Fruit fly (Drosophila melanogaster): ENCODE measurements around the gene Rassf.

- no peak for TF ChIP-seq psq (optimal IDR thresholded peaks at IDR 0.05)
- TF ChIP-seq usp (GFP tag; optimal IDR thresholded peaks at IDR 0.05): no peak
- no peak for TF ChIP-seq pan (optimal IDR thresholded peaks at IDR 0.05)
- TF ChIP-seq EcR (GFP tag; optimal IDR thresholded peaks at IDR 0.05): no peak
- TF ChIP-seq Dll (optimal IDR thresholded peaks at IDR 0.05): no peak
- no peak for TF ChIP-seq CG8478 (optimal IDR thresholded peaks at IDR 0.05)
Measured at dm6 chr3R:23091586-23092228, 26.0 kb downstream of the Rassf start, which contains the start of the genes CG17110 and CG6726.

Data from whole organism.